Fruit fly (Drosophila melanogaster) ovary, adult (tissue): ENCODE measurements around the gene CG5421.

Experiments used
- CG17801 ChIP-seq: fragments of 200-800 bp; optimal IDR thresholded peaks from 2 replicates; lab custom pipeline; 2019; ENCODE audit warnings: missing biosample characterization, mild to moderate bottlenecking, missing genetic modification characterization, moderate library complexity; ENCODE audit not compliant: partially characterized antibody

The CG5421 gene

dm6 chr2L:12423106-12423836 lies 24.7 kb downstream of the CG5421 start, which contains the start of gene vir-1:
Gene vir-1, minus strand, starts transcription at chr2L:12423439.
- TF ChIP-seq CG17801 (GFP tag; lab: Kevin White, UChicago), result no peak

- no peak for TF ChIP-seq CG17801 (GFP tag; lab: Kevin White, UChicago)
Measured at dm6 chr2L:12421793-12422691, 25.9 kb downstream of the CG5421 start.

- TF ChIP-seq CG17801 (GFP tag; lab: Kevin White, UChicago), result no peak
Measured at dm6 chr2L:12421188-12421587, 26.7 kb downstream of the CG5421 start.

- TF ChIP-seq CG17801 (GFP tag; lab: Kevin White, UChicago), result no peak
Measured at dm6 chr2L:12415485-12416137, 32.3 kb downstream of the CG5421 start.

dm6 chr2L:12413899-12414298 lies 34.0 kb downstream of the CG5421 start:
- no peak for TF ChIP-seq CG17801 (GFP tag; lab: Kevin White, UChicago)

dm6 chr2L:12410679-12411078 lies 37.3 kb downstream of the CG5421 start:
- TF ChIP-seq CG17801 (GFP tag; lab: Kevin White, UChicago), result no peak

dm6 chr2L:12404555-12405077 lies 43.3 kb downstream of the CG5421 start:
- peak; percentile 35 for TF ChIP-seq CG17801 (GFP tag; lab: Kevin White, UChicago)

dm6 chr2L:12397974-12398373 lies 50.0 kb downstream of the CG5421 start, which contains the start of gene Pkd2:
Gene Pkd2, plus strand, starts transcription at chr2L:12398274.
- no peak for TF ChIP-seq CG17801 (GFP tag; lab: Kevin White, UChicago)
